Fruit fly (Drosophila melanogaster) whole organism, prepupa: ENCODE measurements around the gene CG7650.

Experiments used
- Blimp-1 ChIP-seq: fragments of 200-800 bp; sonication (Bioruptor generic); optimal IDR thresholded peaks from 3 replicates; lab custom pipeline; 2017; ENCODE audit warnings: missing biosample characterization, missing genetic modification characterization, mild to moderate bottlenecking, moderate library complexity, missing genetic modification reagents
- CG10631 ChIP-seq: fragments of 200-800 bp; sonication (Bioruptor generic); optimal IDR thresholded peaks from 2 replicates; lab custom pipeline; 2016; ENCODE audit warnings: missing biosample characterization, missing genetic modification characterization
- CG10669 ChIP-seq: fragments of 200-800 bp; sonication (Bioruptor generic); optimal IDR thresholded peaks from 3 replicates; lab custom pipeline; 2018; ENCODE audit warnings: missing biosample characterization, mild to moderate bottlenecking, missing genetic modification characterization, moderate library complexity
- CG11294 ChIP-seq: fragments of 200-800 bp; sonication (Bioruptor generic); IDR thresholded peaks from 2 replicates; pipeline ENCODE4 v1.3.6; 2022; ENCODE audit warnings: missing biosample characterization, missing genetic modification characterization
- CG11762 ChIP-seq: fragments of 200-800 bp; sonication (Bioruptor generic); optimal IDR thresholded peaks from 3 replicates; lab custom pipeline; 2016; ENCODE audit warnings: missing biosample characterization, missing genetic modification characterization; ENCODE audit not compliant: insufficient read depth
- CG11902 ChIP-seq: fragments of 200-800 bp; sonication (Bioruptor generic); optimal IDR thresholded peaks from 3 replicates; lab custom pipeline; 2016; ENCODE audit warnings: missing biosample characterization, missing genetic modification characterization
- CG15336 ChIP-seq: fragments of 200-800 bp; sonication (Bioruptor generic); IDR thresholded peaks from 2 replicates; pipeline ENCODE4 v1.3.6; 2022; ENCODE audit warnings: missing biosample characterization, missing genetic modification characterization
- CG16779 ChIP-seq: fragments of 200-800 bp; sonication (Bioruptor generic); optimal IDR thresholded peaks from 3 replicates; lab custom pipeline; 2017; ENCODE audit warnings: missing biosample characterization, mild to moderate bottlenecking, missing genetic modification characterization
- CG3032 ChIP-seq: fragments of 200-800 bp; optimal IDR thresholded peaks from 2 replicates; lab custom pipeline; 2019; ENCODE audit warnings: missing biosample characterization, mild to moderate bottlenecking, missing genetic modification characterization, moderate library complexity
- CG34406 ChIP-seq: fragments of 200-800 bp; sonication (Bioruptor generic); optimal IDR thresholded peaks from 3 replicates; lab custom pipeline; 2016; ENCODE audit warnings: missing biosample characterization, missing genetic modification characterization
- CG3919 ChIP-seq: fragments of 200-800 bp; sonication (Bioruptor generic); optimal IDR thresholded peaks from 3 replicates; lab custom pipeline; 2016; ENCODE audit warnings: missing biosample characterization, missing genetic modification characterization
- CG6276 ChIP-seq: fragments of 200-800 bp; sonication (Bioruptor generic); optimal IDR thresholded peaks from 2 replicates; lab custom pipeline; 2017; ENCODE audit warnings: missing biosample characterization, mild to moderate bottlenecking, missing genetic modification characterization
- CG6808 ChIP-seq: fragments of 200-800 bp; sonication (Bioruptor generic); optimal IDR thresholded peaks from 3 replicates; lab custom pipeline; 2017; ENCODE audit warnings: missing biosample characterization, missing genetic modification characterization, mild to moderate bottlenecking, moderate library complexity, missing genetic modification reagents
- CG6854 ChIP-seq: fragments of 200-800 bp; sonication (Bioruptor generic); optimal IDR thresholded peaks from 2 replicates; lab custom pipeline; 2017; ENCODE audit warnings: missing biosample characterization, mild to moderate bottlenecking, missing genetic modification characterization
- CG8119 ChIP-seq: fragments of 200-800 bp; sonication (Bioruptor generic); IDR thresholded peaks from 3 replicates; pipeline ENCODE4 v1.3.6; 2022; ENCODE audit warnings: missing biosample characterization, missing genetic modification characterization
- CG8319 ChIP-seq: fragments of 200-800 bp; sonication (Bioruptor generic); optimal IDR thresholded peaks from 3 replicates; lab custom pipeline; 2016; ENCODE audit warnings: missing biosample characterization, missing genetic modification characterization
- CG9139 ChIP-seq: fragments of 200-800 bp; sonication (Bioruptor generic); optimal IDR thresholded peaks from 3 replicates; lab custom pipeline; 2017; ENCODE audit warnings: missing biosample characterization, mild to moderate bottlenecking, missing genetic modification characterization
- Eip75B ChIP-seq: fragments of 200-800 bp; sonication (Bioruptor generic); optimal IDR thresholded peaks from 3 replicates; lab custom pipeline; 2016; ENCODE audit warnings: missing biosample characterization, missing genetic modification characterization
- Eip78C ChIP-seq: fragments of 200-800 bp; sonication (Bioruptor generic); peaks from one replicate; lab custom pipeline; 2016; ENCODE audit warnings: missing biosample characterization, missing genetic modification characterization
- Eip93F ChIP-seq: fragments of 200-800 bp; sonication (Bioruptor generic); optimal IDR thresholded peaks from 2 replicates; lab custom pipeline; 2016; ENCODE audit warnings: missing biosample characterization, mild to moderate bottlenecking, missing genetic modification characterization
- Ets21C ChIP-seq: fragments of 200-800 bp; sonication (Bioruptor generic); optimal IDR thresholded peaks from 3 replicates; lab custom pipeline; 2016; ENCODE audit warnings: missing biosample characterization, missing genetic modification characterization
- Gug ChIP-seq: fragments of 200-800 bp; sonication (Bioruptor generic); IDR thresholded peaks from 2 replicates; pipeline ENCODE4 v1.3.6; 2022; ENCODE audit warnings: missing biosample characterization, missing genetic modification characterization
- Hr38 ChIP-seq: sonication (Bioruptor generic); optimal IDR thresholded peaks from 2 replicates; lab custom pipeline; 2016; ENCODE audit warnings: missing biosample characterization, missing genetic modification characterization
- Hr39 ChIP-seq: fragments of 200-800 bp; sonication (Bioruptor generic); optimal IDR thresholded peaks from 2 replicates; lab custom pipeline; 2016; ENCODE audit warnings: missing biosample characterization, missing genetic modification characterization
- Lpt ChIP-seq: fragments of 200-800 bp; sonication (Bioruptor generic); optimal IDR thresholded peaks from 3 replicates; lab custom pipeline; 2016; ENCODE audit warnings: missing biosample characterization, missing genetic modification characterization
- Met ChIP-seq: fragments of 200-800 bp; sonication (Bioruptor generic); optimal IDR thresholded peaks from 3 replicates; lab custom pipeline; 2016; ENCODE audit warnings: missing biosample characterization, missing genetic modification characterization
- OdsH ChIP-seq: fragments of 200-800 bp; sonication (Bioruptor generic); optimal IDR thresholded peaks from 3 replicates; lab custom pipeline; 2016; ENCODE audit warnings: missing biosample characterization, missing genetic modification characterization
- Smox ChIP-seq: fragments of 200-800 bp; sonication (Bioruptor generic); optimal IDR thresholded peaks from 3 replicates; lab custom pipeline; 2016; ENCODE audit warnings: missing biosample characterization, missing genetic modification characterization
- Sox14 ChIP-seq: fragments of 200-800 bp; sonication (Bioruptor generic); optimal IDR thresholded peaks from 3 replicates; lab custom pipeline; 2016; ENCODE audit warnings: missing biosample characterization, missing genetic modification characterization
- Sox15 ChIP-seq: fragments of 200-800 bp; sonication (Bioruptor generic); optimal IDR thresholded peaks from 3 replicates; lab custom pipeline; 2016; ENCODE audit warnings: missing biosample characterization, missing genetic modification characterization
- achi ChIP-seq: fragments of 200-800 bp; sonication (Bioruptor generic); optimal IDR thresholded peaks from 3 replicates; lab custom pipeline; 2016; ENCODE audit warnings: missing biosample characterization, missing genetic modification characterization
- acj6 ChIP-seq: fragments of 200-800 bp; sonication (Bioruptor generic); optimal IDR thresholded peaks from 3 replicates; lab custom pipeline; 2016; ENCODE audit warnings: missing biosample characterization, missing genetic modification characterization
- cyc ChIP-seq: fragments of 200-800 bp; sonication (Bioruptor generic); optimal IDR thresholded peaks from 3 replicates; lab custom pipeline; 2016; ENCODE audit warnings: missing biosample characterization, missing genetic modification characterization
- eg ChIP-seq: fragments of 200-800 bp; sonication (Bioruptor generic); IDR thresholded peaks from 3 replicates; pipeline ENCODE4 v1.3.6; 2022; ENCODE audit warnings: missing biosample characterization, missing genetic modification characterization
- fd85E ChIP-seq: fragments of 200-800 bp; sonication (Bioruptor generic); optimal IDR thresholded peaks from 3 replicates; lab custom pipeline; 2016; ENCODE audit warnings: missing biosample characterization, missing genetic modification characterization
- fkh ChIP-seq: fragments of 200-800 bp; sonication (Bioruptor generic); optimal IDR thresholded peaks from 3 replicates; lab custom pipeline; 2017; ENCODE audit warnings: missing biosample characterization, mild to moderate bottlenecking, missing genetic modification characterization, moderate library complexity
- lz ChIP-seq: fragments of 200-800 bp; sonication (Bioruptor generic); optimal IDR thresholded peaks from 3 replicates; lab custom pipeline; 2016; ENCODE audit warnings: missing biosample characterization, missing genetic modification characterization
- pdm3 ChIP-seq: fragments of 200-800 bp; sonication (Bioruptor generic); optimal IDR thresholded peaks from 3 replicates; lab custom pipeline; 2016; ENCODE audit warnings: missing biosample characterization, missing genetic modification characterization
- salr ChIP-seq, 2 experiments: fragments of 200-800 bp; sonication (Bioruptor generic); optimal IDR thresholded peaks; 3 replicates each; lab custom pipeline; 2016 to 2018; ENCODE audit warnings: missing biosample characterization in 2 of 2, missing genetic modification characterization in 2 of 2, mild to moderate bottlenecking in 1 of 2
- ss ChIP-seq, 2 experiments: fragments of 200-800 bp; sonication (Bioruptor generic); optimal IDR thresholded peaks; 2 replicates in 1 of 2; 3 replicates in 1 of 2; lab custom pipeline; 2017 to 2018; ENCODE audit warnings: mild to moderate bottlenecking in 2 of 2, missing biosample characterization in 2 of 2, missing genetic modification characterization in 2 of 2, moderate library complexity in 1 of 2
- svp ChIP-seq: fragments of 200-800 bp; sonication (Bioruptor generic); peaks from one replicate; lab custom pipeline; 2016; ENCODE audit warnings: missing biosample characterization, missing genetic modification characterization
- vri ChIP-seq: fragments of 200-800 bp; sonication (Bioruptor generic); optimal IDR thresholded peaks from 3 replicates; lab custom pipeline; 2016; ENCODE audit warnings: missing biosample characterization, mild to moderate bottlenecking, missing genetic modification characterization

The CG7650 gene

DNA sequence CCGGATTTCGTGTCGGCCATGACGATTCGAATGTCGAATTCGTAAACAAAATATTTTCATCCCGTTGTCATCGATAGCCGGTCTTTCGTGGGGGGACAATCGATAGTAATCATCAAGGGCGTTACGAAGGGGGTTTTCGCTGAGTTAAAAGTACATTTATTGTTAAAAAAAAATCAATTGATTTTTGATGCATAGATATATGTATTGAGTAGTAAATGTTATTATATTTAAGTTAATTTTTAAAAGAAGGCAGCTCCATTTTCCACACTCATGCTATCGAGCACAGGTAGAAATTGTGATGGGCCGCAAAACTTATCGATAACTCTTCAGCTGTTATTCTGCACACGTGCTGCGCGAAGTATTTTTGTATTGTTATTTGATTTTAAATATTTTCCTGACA lies 29.7 kb downstream of the CG7650 start, which contains the start of the genes mrn and CG12301 (continued):
- TF ChIP-seq Hr38 (GFP tag; lab: Kevin White, UChicago), result peak; percentile 70
- no peak for TF ChIP-seq CG6276 (GFP tag; lab: Kevin White, UChicago)
- TF ChIP-seq fkh, result no peak
- TF ChIP-seq CG16779 (tag; lab: Kevin White, UChicago), result no peak
- no peak for TF ChIP-seq pdm3 (GFP tag; lab: Kevin White, UChicago)
- no peak for TF ChIP-seq CG8119 (GFP tag; lab: Robert Waterston, UW)
- no peak for TF ChIP-seq CG34406
- TF ChIP-seq CG6854 (GFP tag; lab: Kevin White, UChicago), result no peak
- no peak for TF ChIP-seq OdsH (GFP tag; lab: Kevin White, UChicago)
- no peak for TF ChIP-seq CG6808 (GFP tag; lab: Kevin White, UChicago)
- TF ChIP-seq CG8319, result no peak
- no peak for TF ChIP-seq Sox14 (GFP tag; lab: Kevin White, UChicago)
- no peak for TF ChIP-seq vri (GFP tag; lab: Kevin White, UChicago)
- peak; percentile 65 for TF ChIP-seq Sox15 (GFP tag; lab: Kevin White, UChicago)
- TF ChIP-seq Lpt, result no peak
- TF ChIP-seq achi (GFP tag; lab: Kevin White, UChicago), result no peak
- TF ChIP-seq acj6 (GFP tag; lab: Kevin White, UChicago), result no peak
- TF ChIP-seq CG10669 (GFP tag; lab: Kevin White, UChicago), result no peak
- peak; percentile 69 for TF ChIP-seq Gug
- no peak for TF ChIP-seq Ets21C (GFP tag; lab: Kevin White, UChicago)
- TF ChIP-seq CG11902 (GFP tag; lab: Kevin White, UChicago), result peak; percentile 92
- no peak for TF ChIP-seq Met (GFP tag; lab: Kevin White, UChicago)
- no peak for TF ChIP-seq Eip93F (GFP tag; lab: Kevin White, UChicago)
- peak; percentile 50 for TF ChIP-seq CG15336 (GFP tag; lab: Robert Waterston, UW)
- no peak for TF ChIP-seq Hr39
- TF ChIP-seq CG10631 (GFP tag; lab: Kevin White, UChicago), result no peak

DNA sequence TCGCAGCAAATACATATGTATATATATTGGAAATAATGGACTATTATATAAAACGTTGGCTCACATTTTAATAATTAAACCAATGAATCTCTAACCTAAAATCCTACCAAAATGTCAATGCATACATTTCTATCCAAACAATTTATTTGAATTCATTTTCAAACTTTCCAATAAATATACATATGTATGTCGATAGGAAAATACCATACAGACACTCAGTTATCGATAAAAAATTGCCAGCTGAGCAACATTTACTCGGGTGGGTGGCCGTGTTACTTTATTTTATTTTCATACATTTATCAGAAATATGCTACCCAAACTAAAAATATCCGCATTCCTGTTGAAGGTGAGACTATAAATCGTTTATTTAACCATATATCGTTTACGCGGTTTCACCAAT lies 33.8 kb downstream of the CG7650 start, which contains the start of gene Ufsp2:
Gene Ufsp2, plus strand, starts transcription at position 214 of the 400 bp plus-strand sequence.
- no peak for TF ChIP-seq CG11294
- TF ChIP-seq cyc (GFP tag; lab: Kevin White, UChicago), result no peak
- TF ChIP-seq CG10631 (GFP tag; lab: Kevin White, UChicago), result no peak
- no peak for TF ChIP-seq salr (GFP tag; optimal IDR thresholded peaks at IDR 0.05; lab: Kevin White, UChicago)
- TF ChIP-seq CG11902 (GFP tag; lab: Kevin White, UChicago), result no peak
- TF ChIP-seq vri (GFP tag; lab: Kevin White, UChicago), result no peak
- TF ChIP-seq CG8119 (GFP tag; lab: Robert Waterston, UW), result no peak
- no peak for TF ChIP-seq Smox (GFP tag; lab: Kevin White, UChicago)
- no peak for TF ChIP-seq Hr38 (GFP tag; lab: Kevin White, UChicago)
- TF ChIP-seq, all 60 proteins: peak for 0

DNA sequence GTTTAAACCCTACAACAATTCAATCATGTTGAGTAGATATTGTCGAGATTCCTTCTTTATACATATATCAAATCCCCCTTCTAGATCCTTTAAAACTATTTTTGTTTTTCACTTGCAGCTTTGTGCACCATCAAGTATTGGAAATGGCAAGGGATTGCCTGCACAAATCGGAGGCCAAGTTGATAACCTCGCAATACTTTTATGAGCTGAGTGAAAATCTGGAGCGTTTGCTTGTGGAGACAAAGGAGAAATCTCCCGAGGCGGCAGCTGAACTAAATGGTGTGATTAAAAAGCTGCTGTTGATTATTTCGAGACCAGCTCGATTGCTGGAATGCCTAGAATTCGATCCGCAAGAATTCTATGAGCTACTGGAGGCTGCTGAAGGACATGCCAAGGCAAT lies 39.6 kb downstream of the CG7650 start:
- peak; percentile 94 for TF ChIP-seq svp (GFP tag; lab: Kevin White, UChicago)
- no peak for TF ChIP-seq fd85E (GFP tag; lab: Kevin White, UChicago)
- no peak for TF ChIP-seq CG9139 (GFP tag; lab: Kevin White, UChicago)
- no peak for TF ChIP-seq CG6854 (GFP tag; lab: Kevin White, UChicago)

DNA sequence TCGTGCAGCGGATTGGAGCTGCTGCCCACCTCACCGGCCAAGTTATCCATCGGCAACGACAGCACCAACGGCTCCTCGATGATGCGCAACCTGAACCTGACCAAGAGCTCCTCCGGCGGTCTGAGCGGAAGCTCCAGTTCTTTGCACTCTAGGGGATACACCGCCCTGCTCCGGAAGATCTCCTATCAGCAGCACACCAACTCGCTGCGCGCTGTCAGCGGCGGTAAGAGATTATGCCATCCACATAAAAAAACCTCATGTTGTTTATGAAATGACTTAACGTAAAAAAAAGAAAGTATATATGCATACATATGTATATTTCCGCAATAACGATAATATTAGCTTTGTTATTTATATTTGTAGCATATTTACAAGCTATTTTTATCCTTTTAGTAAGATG lies 41.4 kb downstream of the CG7650 start:
- peak; percentile 84 for TF ChIP-seq svp (GFP tag; lab: Kevin White, UChicago)
- TF ChIP-seq CG9139 (GFP tag; lab: Kevin White, UChicago), result no peak

DNA sequence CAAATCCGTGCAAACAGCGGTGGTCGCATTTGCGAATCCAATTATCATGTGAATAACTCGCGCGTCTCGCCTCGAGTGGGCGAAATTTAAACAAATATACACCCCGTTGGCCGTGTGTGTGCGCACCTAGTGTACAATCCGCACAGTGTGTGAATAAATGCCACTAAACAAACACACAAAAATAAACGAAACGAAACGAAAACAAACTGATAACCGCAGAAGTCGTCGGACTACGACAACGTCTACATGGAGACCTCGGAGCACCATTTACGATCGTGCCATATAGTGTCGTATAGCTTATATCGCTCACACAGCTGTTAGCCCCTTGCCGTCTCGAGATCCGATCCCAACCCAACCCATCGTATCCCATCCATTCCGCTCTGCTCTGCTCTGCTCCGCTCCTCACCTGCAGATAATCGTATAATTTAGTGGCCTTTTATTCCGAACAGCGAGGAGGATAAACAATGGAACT lies 43.7 kb downstream of the CG7650 start:
- TF ChIP-seq Eip78C (GFP tag; lab: Kevin White, UChicago) (peak; percentile 84), acj6 (GFP tag; lab: Kevin White, UChicago) (no peak), Blimp-1 (no peak), eg (GFP tag; lab: Robert Waterston, UW) (peak; percentile 6; the same call in 1 of the 3 replicates), CG11762 (GFP tag; lab: Kevin White, UChicago) (no peak), CG9139 (GFP tag; lab: Kevin White, UChicago) (no peak), CG6808 (GFP tag; lab: Kevin White, UChicago) (no peak), achi (GFP tag; lab: Kevin White, UChicago) (no peak), CG11902 (GFP tag; lab: Kevin White, UChicago) (no peak), CG3919 (GFP tag; lab: Kevin White, UChicago) (no peak), CG6276 (GFP tag; lab: Kevin White, UChicago) (no peak), Sox14 (GFP tag; lab: Kevin White, UChicago) (peak; percentile 45), CG3032 (tag; lab: Kevin White, UChicago) (no peak), OdsH (GFP tag; lab: Kevin White, UChicago) (no peak), Eip75B (GFP tag; lab: Kevin White, UChicago) (no peak), Eip93F (GFP tag; lab: Kevin White, UChicago) (no peak), CG6854 (GFP tag; lab: Kevin White, UChicago) (peak; percentile 13), lz (GFP tag; lab: Kevin White, UChicago) (no peak), vri (GFP tag; lab: Kevin White, UChicago) (peak; percentile 71), ss (GFP tag; optimal IDR thresholded peaks at IDR 0.05; lab: Kevin White, UChicago) (peak in 1 of 2 experiments; percentile 32)
